Fruit fly (Drosophila melanogaster) whole organism, prepupa: Measurements from ENCODE around the gene mAcon1.

Experiments
- Blimp-1 ChIP-seq: fragments of 200-800 bp; sonication (Bioruptor generic); optimal IDR thresholded peaks from 3 replicates; lab custom pipeline; 2017; ENCODE audit warnings: missing biosample characterization, missing genetic modification characterization, mild to moderate bottlenecking, moderate library complexity, missing genetic modification reagents
- CG10631 ChIP-seq: fragments of 200-800 bp; sonication (Bioruptor generic); optimal IDR thresholded peaks from 2 replicates; lab custom pipeline; 2016; ENCODE audit warnings: missing biosample characterization, missing genetic modification characterization
- CG10669 ChIP-seq: fragments of 200-800 bp; sonication (Bioruptor generic); optimal IDR thresholded peaks from 3 replicates; lab custom pipeline; 2018; ENCODE audit warnings: missing biosample characterization, mild to moderate bottlenecking, missing genetic modification characterization, moderate library complexity
- CG11762 ChIP-seq: fragments of 200-800 bp; sonication (Bioruptor generic); optimal IDR thresholded peaks from 3 replicates; lab custom pipeline; 2016; ENCODE audit warnings: missing biosample characterization, missing genetic modification characterization; ENCODE audit not compliant: insufficient read depth
- CG11902 ChIP-seq: fragments of 200-800 bp; sonication (Bioruptor generic); optimal IDR thresholded peaks from 3 replicates; lab custom pipeline; 2016; ENCODE audit warnings: missing biosample characterization, missing genetic modification characterization
- CG15336 ChIP-seq: fragments of 200-800 bp; sonication (Bioruptor generic); IDR thresholded peaks from 2 replicates; pipeline ENCODE4 v1.3.6; 2022; ENCODE audit warnings: missing biosample characterization, missing genetic modification characterization
- CG1621 ChIP-seq: fragments of 200-800 bp; sonication (Bioruptor generic); optimal IDR thresholded peaks from 3 replicates; lab custom pipeline; 2018; ENCODE audit warnings: missing biosample characterization, mild to moderate bottlenecking, missing genetic modification characterization
- CG16779 ChIP-seq: fragments of 200-800 bp; sonication (Bioruptor generic); optimal IDR thresholded peaks from 3 replicates; lab custom pipeline; 2017; ENCODE audit warnings: missing biosample characterization, mild to moderate bottlenecking, missing genetic modification characterization
- CG31627 ChIP-seq: fragments of 200-800 bp; sonication (Bioruptor generic); optimal IDR thresholded peaks from 3 replicates; lab custom pipeline; 2016; ENCODE audit warnings: missing biosample characterization, missing genetic modification characterization
- CG34406 ChIP-seq: fragments of 200-800 bp; sonication (Bioruptor generic); optimal IDR thresholded peaks from 3 replicates; lab custom pipeline; 2016; ENCODE audit warnings: missing biosample characterization, missing genetic modification characterization
- CG3919 ChIP-seq: fragments of 200-800 bp; sonication (Bioruptor generic); optimal IDR thresholded peaks from 3 replicates; lab custom pipeline; 2016; ENCODE audit warnings: missing biosample characterization, missing genetic modification characterization
- CG6163 ChIP-seq: fragments of 200-800 bp; sonication (Bioruptor generic); IDR thresholded peaks from 3 replicates; pipeline ENCODE4 v1.3.6; 2022; ENCODE audit warnings: missing biosample characterization, missing genetic modification characterization
- CG6276 ChIP-seq: fragments of 200-800 bp; sonication (Bioruptor generic); optimal IDR thresholded peaks from 2 replicates; lab custom pipeline; 2017; ENCODE audit warnings: missing biosample characterization, mild to moderate bottlenecking, missing genetic modification characterization
- CG6792 ChIP-seq: fragments of 200-800 bp; sonication (Bioruptor generic); optimal IDR thresholded peaks from 3 replicates; lab custom pipeline; 2016; ENCODE audit warnings: missing biosample characterization, missing genetic modification characterization
- CG6808 ChIP-seq: fragments of 200-800 bp; sonication (Bioruptor generic); optimal IDR thresholded peaks from 3 replicates; lab custom pipeline; 2017; ENCODE audit warnings: missing biosample characterization, missing genetic modification characterization, mild to moderate bottlenecking, moderate library complexity, missing genetic modification reagents
- CG6854 ChIP-seq: fragments of 200-800 bp; sonication (Bioruptor generic); optimal IDR thresholded peaks from 2 replicates; lab custom pipeline; 2017; ENCODE audit warnings: missing biosample characterization, mild to moderate bottlenecking, missing genetic modification characterization
- CG7368 ChIP-seq: fragments of 200-800 bp; sonication (Bioruptor generic); optimal IDR thresholded peaks from 3 replicates; lab custom pipeline; 2016; ENCODE audit warnings: missing biosample characterization, missing genetic modification characterization
- CG8119 ChIP-seq: fragments of 200-800 bp; sonication (Bioruptor generic); IDR thresholded peaks from 3 replicates; pipeline ENCODE4 v1.3.6; 2022; ENCODE audit warnings: missing biosample characterization, missing genetic modification characterization
- CG8632 ChIP-seq: fragments of 200-800 bp; sonication (Bioruptor generic); optimal IDR thresholded peaks from 3 replicates; lab custom pipeline; 2016; ENCODE audit warnings: missing biosample characterization, missing genetic modification characterization
- CG9139 ChIP-seq: fragments of 200-800 bp; sonication (Bioruptor generic); optimal IDR thresholded peaks from 3 replicates; lab custom pipeline; 2017; ENCODE audit warnings: missing biosample characterization, mild to moderate bottlenecking, missing genetic modification characterization
- Eip75B ChIP-seq: fragments of 200-800 bp; sonication (Bioruptor generic); optimal IDR thresholded peaks from 3 replicates; lab custom pipeline; 2016; ENCODE audit warnings: missing biosample characterization, missing genetic modification characterization
- Eip78C ChIP-seq: fragments of 200-800 bp; sonication (Bioruptor generic); peaks from one replicate; lab custom pipeline; 2016; ENCODE audit warnings: missing biosample characterization, missing genetic modification characterization
- Eip93F ChIP-seq: fragments of 200-800 bp; sonication (Bioruptor generic); optimal IDR thresholded peaks from 2 replicates; lab custom pipeline; 2016; ENCODE audit warnings: missing biosample characterization, mild to moderate bottlenecking, missing genetic modification characterization
- Ets21C ChIP-seq: fragments of 200-800 bp; sonication (Bioruptor generic); optimal IDR thresholded peaks from 3 replicates; lab custom pipeline; 2016; ENCODE audit warnings: missing biosample characterization, missing genetic modification characterization
- Gug ChIP-seq: fragments of 200-800 bp; sonication (Bioruptor generic); IDR thresholded peaks from 2 replicates; pipeline ENCODE4 v1.3.6; 2022; ENCODE audit warnings: missing biosample characterization, missing genetic modification characterization
- Hr38 ChIP-seq: sonication (Bioruptor generic); optimal IDR thresholded peaks from 2 replicates; lab custom pipeline; 2016; ENCODE audit warnings: missing biosample characterization, missing genetic modification characterization
- Hr39 ChIP-seq: fragments of 200-800 bp; sonication (Bioruptor generic); optimal IDR thresholded peaks from 2 replicates; lab custom pipeline; 2016; ENCODE audit warnings: missing biosample characterization, missing genetic modification characterization
- Hr4 ChIP-seq: fragments of 200-800 bp; sonication (Bioruptor generic); optimal IDR thresholded peaks from 3 replicates; lab custom pipeline; 2016; ENCODE audit warnings: missing biosample characterization, missing genetic modification characterization
- Lpt ChIP-seq: fragments of 200-800 bp; sonication (Bioruptor generic); optimal IDR thresholded peaks from 3 replicates; lab custom pipeline; 2016; ENCODE audit warnings: missing biosample characterization, missing genetic modification characterization
- OdsH ChIP-seq: fragments of 200-800 bp; sonication (Bioruptor generic); optimal IDR thresholded peaks from 3 replicates; lab custom pipeline; 2016; ENCODE audit warnings: missing biosample characterization, missing genetic modification characterization
- Smox ChIP-seq: fragments of 200-800 bp; sonication (Bioruptor generic); optimal IDR thresholded peaks from 3 replicates; lab custom pipeline; 2016; ENCODE audit warnings: missing biosample characterization, missing genetic modification characterization
- Sox102F ChIP-seq: fragments of 200-800 bp; sonication (Bioruptor generic); optimal IDR thresholded peaks from 2 replicates; lab custom pipeline; 2016; ENCODE audit warnings: missing biosample characterization, mild to moderate bottlenecking, missing genetic modification characterization
- Sox14 ChIP-seq: fragments of 200-800 bp; sonication (Bioruptor generic); optimal IDR thresholded peaks from 3 replicates; lab custom pipeline; 2016; ENCODE audit warnings: missing biosample characterization, missing genetic modification characterization
- Sox15 ChIP-seq: fragments of 200-800 bp; sonication (Bioruptor generic); optimal IDR thresholded peaks from 3 replicates; lab custom pipeline; 2016; ENCODE audit warnings: missing biosample characterization, missing genetic modification characterization
- achi ChIP-seq: fragments of 200-800 bp; sonication (Bioruptor generic); optimal IDR thresholded peaks from 3 replicates; lab custom pipeline; 2016; ENCODE audit warnings: missing biosample characterization, missing genetic modification characterization
- acj6 ChIP-seq: fragments of 200-800 bp; sonication (Bioruptor generic); optimal IDR thresholded peaks from 3 replicates; lab custom pipeline; 2016; ENCODE audit warnings: missing biosample characterization, missing genetic modification characterization
- cyc ChIP-seq: fragments of 200-800 bp; sonication (Bioruptor generic); optimal IDR thresholded peaks from 3 replicates; lab custom pipeline; 2016; ENCODE audit warnings: missing biosample characterization, missing genetic modification characterization
- dac ChIP-seq: fragments of 200-800 bp; sonication (Bioruptor generic); optimal IDR thresholded peaks from 2 replicates; lab custom pipeline; 2017; ENCODE audit warnings: missing biosample characterization, mild to moderate bottlenecking, missing genetic modification characterization
- dsx ChIP-seq: fragments of 200-800 bp; optimal IDR thresholded peaks from 3 replicates; lab custom pipeline; 2019; ENCODE audit warnings: missing biosample characterization, mild to moderate bottlenecking, missing genetic modification characterization, moderate library complexity; ENCODE audit not compliant: poor library complexity, severe bottlenecking
- eg ChIP-seq: fragments of 200-800 bp; sonication (Bioruptor generic); IDR thresholded peaks from 3 replicates; pipeline ENCODE4 v1.3.6; 2022; ENCODE audit warnings: missing biosample characterization, missing genetic modification characterization
- fd85E ChIP-seq: fragments of 200-800 bp; sonication (Bioruptor generic); optimal IDR thresholded peaks from 3 replicates; lab custom pipeline; 2016; ENCODE audit warnings: missing biosample characterization, missing genetic modification characterization
- fkh ChIP-seq: fragments of 200-800 bp; sonication (Bioruptor generic); optimal IDR thresholded peaks from 3 replicates; lab custom pipeline; 2017; ENCODE audit warnings: missing biosample characterization, mild to moderate bottlenecking, missing genetic modification characterization, moderate library complexity
- lz ChIP-seq: fragments of 200-800 bp; sonication (Bioruptor generic); optimal IDR thresholded peaks from 3 replicates; lab custom pipeline; 2016; ENCODE audit warnings: missing biosample characterization, missing genetic modification characterization
- net ChIP-seq: fragments of 200-800 bp; sonication (Bioruptor generic); optimal IDR thresholded peaks from 3 replicates; lab custom pipeline; 2016; ENCODE audit warnings: missing biosample characterization, missing genetic modification characterization
- salr ChIP-seq, 2 experiments: fragments of 200-800 bp; sonication (Bioruptor generic); optimal IDR thresholded peaks; 3 replicates each; lab custom pipeline; 2016 to 2018; ENCODE audit warnings: missing biosample characterization in 2 of 2, missing genetic modification characterization in 2 of 2, mild to moderate bottlenecking in 1 of 2
- spab ChIP-seq: fragments of 200-800 bp; sonication (Bioruptor generic); optimal IDR thresholded peaks from 2 replicates; lab custom pipeline; 2017; ENCODE audit warnings: missing biosample characterization, mild to moderate bottlenecking, missing genetic modification characterization, missing genetic modification reagents
- ss ChIP-seq, 2 experiments: fragments of 200-800 bp; sonication (Bioruptor generic); optimal IDR thresholded peaks; 2 replicates in 1 of 2; 3 replicates in 1 of 2; lab custom pipeline; 2017 to 2018; ENCODE audit warnings: mild to moderate bottlenecking in 2 of 2, missing biosample characterization in 2 of 2, missing genetic modification characterization in 2 of 2, moderate library complexity in 1 of 2
- svp ChIP-seq: fragments of 200-800 bp; sonication (Bioruptor generic); peaks from one replicate; lab custom pipeline; 2016; ENCODE audit warnings: missing biosample characterization, missing genetic modification characterization

mAcon1 gene

dm6 chr2L:21153844-21154243, 14.5 kb upstream of the mAcon1 start:
- TF ChIP-seq Hr39 (GFP tag; lab: Kevin White, UChicago) (no peak), ss (GFP tag; optimal IDR thresholded peaks at IDR 0.05; lab: Kevin White, UChicago) (no peak), CG11902 (no peak), cyc (no peak), CG15336 (GFP tag; lab: Robert Waterston, UW) (no peak), CG11762 (no peak), CG6163 (GFP tag; lab: Robert Waterston, UW) (no peak), Eip78C (GFP tag; lab: Kevin White, UChicago) (no peak), CG1621 (tag; lab: Kevin White, UChicago) (no peak), CG6276 (GFP tag; lab: Kevin White, UChicago) (no peak), CG34406 (no peak)

DNA sequence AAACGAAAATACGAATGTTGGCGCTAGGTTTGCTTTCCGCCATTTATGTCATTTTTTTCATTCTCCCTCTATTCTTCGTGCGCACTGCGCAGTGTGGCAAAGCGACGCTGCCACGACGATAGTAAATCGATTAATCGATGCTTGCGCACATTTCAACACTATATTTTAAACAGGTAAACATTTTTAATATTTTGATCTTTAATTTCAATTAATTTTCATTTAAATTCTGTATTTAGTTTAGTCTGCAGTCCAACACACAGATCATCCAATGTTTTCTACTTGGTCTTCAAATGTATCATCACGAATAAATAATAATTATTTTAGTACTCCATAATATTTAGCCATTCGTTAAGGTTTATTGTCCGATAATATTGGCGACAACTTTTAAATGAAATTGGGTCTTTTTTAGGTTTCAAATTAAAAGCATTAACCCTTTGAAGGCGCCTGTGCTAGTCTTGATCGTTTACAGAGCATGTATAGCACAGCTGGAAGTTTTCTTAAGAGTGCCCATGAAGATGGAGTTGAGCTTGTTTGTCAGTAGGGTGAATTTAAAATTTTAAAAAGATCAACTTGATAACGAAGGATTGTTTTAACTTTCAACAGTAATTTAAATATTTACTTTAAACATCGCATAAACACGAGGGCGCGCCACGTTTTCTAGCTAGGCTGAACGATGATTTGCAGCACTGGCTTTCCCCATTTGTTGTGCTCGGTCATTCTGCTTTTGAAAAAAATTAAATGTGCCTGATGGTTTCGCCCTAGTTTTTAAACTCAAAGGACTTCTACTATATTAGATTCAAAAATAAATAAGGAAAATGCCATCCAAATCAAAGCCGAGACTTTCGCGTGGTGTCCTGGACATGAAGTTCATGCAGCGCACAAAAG, 12.0 kb upstream of the mAcon1 start, which contains the start of the genes Mpp6 and E2f2:
Gene Mpp6, plus strand, starts transcription at position 133 of the 885 bp plus-strand sequence.
Gene E2f2, minus strand, starts transcription at position 594 of the 885 bp plus-strand sequence.
- TF ChIP-seq CG8119 (GFP tag; lab: Robert Waterston, UW) (no peak), Eip78C (GFP tag; lab: Kevin White, UChicago) (peak; percentile 77), svp (GFP tag; lab: Kevin White, UChicago) (no peak), salr (GFP tag; optimal IDR thresholded peaks at IDR 0.05; lab: Kevin White, UChicago) (no peak), Eip75B (GFP tag; lab: Kevin White, UChicago) (no peak), CG7368 (GFP tag; lab: Kevin White, UChicago) (peak; percentile 2), CG11902 (no peak), cyc (peak; percentile 17), fkh (GFP tag; lab: Kevin White, UChicago) (peak; percentile 78), Hr38 (GFP tag; lab: Kevin White, UChicago) (no peak), Hr4 (GFP tag; lab: Kevin White, UChicago) (peak; percentile 32), CG6854 (no peak), Sox15 (GFP tag; lab: Kevin White, UChicago) (no peak), CG10631 (GFP tag; lab: Kevin White, UChicago) (peak; percentile 41), Smox (no peak), Blimp-1 (GFP tag; lab: Kevin White, UChicago) (no peak), CG16779 (no peak), CG3919 (GFP tag; lab: Kevin White, UChicago) (peak; percentile 5), Gug (GFP tag; lab: Robert Waterston, UW) (no peak), CG6276 (GFP tag; lab: Kevin White, UChicago) (no peak), spab (GFP tag; lab: Kevin White, UChicago) (no peak), lz (GFP tag; lab: Kevin White, UChicago) (peak; percentile 19), acj6 (GFP tag; lab: Kevin White, UChicago) (no peak), fd85E (GFP tag; lab: Kevin White, UChicago) (no peak), CG1621 (tag; lab: Kevin White, UChicago) (no peak), OdsH (GFP tag; lab: Kevin White, UChicago) (no peak), CG6808 (GFP tag; lab: Kevin White, UChicago) (no peak), net (GFP tag; lab: Kevin White, UChicago) (no peak), CG9139 (GFP tag; lab: Kevin White, UChicago) (no peak), dac (GFP tag; lab: Kevin White, UChicago) (no peak), CG6792 (GFP tag; lab: Kevin White, UChicago) (no peak), CG10669 (GFP tag; lab: Kevin White, UChicago) (no peak), CG34406 (no peak), achi (GFP tag; lab: Kevin White, UChicago) (peak; percentile 25), Eip93F (GFP tag; lab: Kevin White, UChicago) (no peak), CG8632 (GFP tag; lab: Kevin White, UChicago) (no peak), Sox14 (GFP tag; lab: Kevin White, UChicago) (no peak), eg (GFP tag; lab: Robert Waterston, UW) (no peak), ss (GFP tag; optimal IDR thresholded peaks at IDR 0.05; lab: Kevin White, UChicago) (no peak), Sox102F (GFP tag; lab: Kevin White, UChicago) (no peak), CG31627 (peak; percentile 34), Lpt (GFP tag; lab: Kevin White, UChicago) (no peak), Ets21C (GFP tag; lab: Kevin White, UChicago) (no peak), dsx (GFP tag; lab: Kevin White, UChicago) (no peak), CG11762 (no peak)
